Fruit fly (Drosophila melanogaster): Measurements from ENCODE around the gene wol.

The wol gene

dm6 chr2L:8333185-8333584, 30.4 kb upstream of the wol start (continued):
- TF ChIP-seq lbe (GFP tag; optimal IDR thresholded peaks at IDR 0.05) (no peak), CG8281 (tag; optimal IDR thresholded peaks at IDR 0.05) (no peak), tx (GFP tag; optimal IDR thresholded peaks at IDR 0.05) (no peak), CG4424 (GFP tag; optimal IDR thresholded peaks at IDR 0.05) (no peak), lola (GFP tag; optimal IDR thresholded peaks at IDR 0.05) (no peak), CG3847 (GFP tag; IDR thresholded peaks at IDR 0.05) (no peak), tgo (GFP tag; IDR thresholded peaks at IDR 0.05) (no peak), stwl (tag; optimal IDR thresholded peaks at IDR 0.05) (no peak), seq (GFP tag; IDR thresholded peaks at IDR 0.05) (no peak), sima (GFP tag; optimal IDR thresholded peaks at IDR 0.05) (no peak), maf-S (GFP tag; optimal IDR thresholded peaks at IDR 0.05) (no peak), Dfd (GFP tag; optimal IDR thresholded peaks at IDR 0.05) (no peak), Dip3 (GFP tag; optimal IDR thresholded peaks at IDR 0.05) (no peak), her (GFP tag; optimal IDR thresholded peaks at IDR 0.05) (no peak), Trl (optimal IDR thresholded peaks at IDR 0.05) (no peak), Trl (GFP tag; optimal IDR thresholded peaks at IDR 0.05) (no peak), Sox100B (GFP tag; optimal IDR thresholded peaks at IDR 0.05) (no peak), CG15073 (GFP tag; optimal IDR thresholded peaks at IDR 0.05) (no peak), CG17328 (GFP tag; IDR thresholded peaks at IDR 0.05) (no peak), CG9215 (GFP tag; IDR thresholded peaks at IDR 0.05) (no peak), pnt (GFP tag; optimal IDR thresholded peaks at IDR 0.05) (no peak), ken (GFP tag; IDR thresholded peaks at IDR 0.05) (no peak), Pdp1 (GFP tag; optimal IDR thresholded peaks at IDR 0.05) (no peak), CG17612 (GFP tag; IDR thresholded peaks at IDR 0.05) (no peak), Gsc (GFP tag; IDR thresholded peaks at IDR 0.05) (no peak), Hmr (GFP tag; optimal IDR thresholded peaks at IDR 0.05) (peak; percentile 44), CG14050 (GFP tag; IDR thresholded peaks at IDR 0.05) (no peak), tll (GFP tag; optimal IDR thresholded peaks at IDR 0.05) (no peak), CG9932 (GFP tag; IDR thresholded peaks at IDR 0.05) (no peak), Fer1 (GFP tag; optimal IDR thresholded peaks at IDR 0.05) (peak; percentile 40), CG6813 (GFP tag; optimal IDR thresholded peaks at IDR 0.05) (no peak), CG7928 (GFP tag; optimal IDR thresholded peaks at IDR 0.05) (no peak), CG15696 (tag; optimal IDR thresholded peaks at IDR 0.05) (no peak), Meics (GFP tag; optimal IDR thresholded peaks at IDR 0.05) (peak; percentile 54), gsb (GFP tag; IDR thresholded peaks at IDR 0.05) (no peak), slbo (GFP tag; IDR thresholded peaks at IDR 0.05) (peak; percentile 31; the same call in 1 of the 2 replicates), emc (GFP tag; optimal IDR thresholded peaks at IDR 0.05) (no peak), CG3995 (GFP tag; optimal IDR thresholded peaks at IDR 0.05) (no peak), insv (GFP tag; optimal IDR thresholded peaks at IDR 0.05) (no peak), tap (tag; optimal IDR thresholded peaks at IDR 0.05) (no peak), Ptx1 (GFP tag; IDR thresholded peaks at IDR 0.05) (no peak), HHEX (GFP tag; optimal IDR thresholded peaks at IDR 0.05) (no peak), CG2116 (GFP tag; optimal IDR thresholded peaks at IDR 0.05) (no peak), crol (GFP tag; IDR thresholded peaks at IDR 0.05) (no peak), sc (optimal IDR thresholded peaks at IDR 0.05) (no peak), sc (GFP tag; optimal IDR thresholded peaks at IDR 0.05) (no peak), dan (GFP tag; IDR thresholded peaks at IDR 0.05) (no peak), pho (GFP tag; optimal IDR thresholded peaks at IDR 0.05) (no peak), Neu2 (GFP tag; optimal IDR thresholded peaks at IDR 0.05; ENCODE audit: borderline replicate concordance) (no peak), Adf1 (GFP tag; IDR thresholded peaks at IDR 0.05) (no peak; the same call in 1 of the 2 replicates), Sry-β (GFP tag; optimal IDR thresholded peaks at IDR 0.05) (no peak), Dbx (GFP tag; IDR thresholded peaks at IDR 0.05) (0 out of 3 replicates have a peak, but pooled peaks have one; percentile 5), Doc3 (GFP tag; IDR thresholded peaks at IDR 0.05; ENCODE audit: partially characterized antibody) (no peak)
